Worm (Caenorhabditis elegans): ENCODE results near the gene srw-139.

Gene srw-139

ce11 chrV:2943859-2944258 is 41.4 kb downstream of the srw-139 start, which contains the start of gene srw-137:
srw-137 (minus strand) TSS chrV:2943959.
- TF ChIP-seq mec-3 (tag; optimal IDR thresholded peaks at IDR 0.05; ENCODE audit: borderline replicate concordance) (no peak), ceh-34 (tag; optimal IDR thresholded peaks at IDR 0.05) (no peak), nhr-11 (tag; optimal IDR thresholded peaks at IDR 0.05) (no peak), tbx-7 (tag; optimal IDR thresholded peaks at IDR 0.05) (no peak), pag-3 (tag; optimal IDR thresholded peaks at IDR 0.05; ENCODE audit: borderline replicate concordance) (no peak), ceh-18 (tag; optimal IDR thresholded peaks at IDR 0.05) (no peak), unc-86 (tag; optimal IDR thresholded peaks at IDR 0.05) (no peak), nhr-232 (tag; optimal IDR thresholded peaks at IDR 0.05) (no peak), ceh-6 (GFP tag; optimal IDR thresholded peaks at IDR 0.05) (no peak), ama-1 (optimal IDR thresholded peaks at IDR 0.05) (no peak), pax-1 (tag; optimal IDR thresholded peaks at IDR 0.05) (no peak), K02D7.2 (tag; optimal IDR thresholded peaks at IDR 0.05) (no peak), ttx-3 (tag; optimal IDR thresholded peaks at IDR 0.05) (no peak), ceh-45 (GFP tag; IDR thresholded peaks at IDR 0.05) (no peak), sox-4 (tag; optimal IDR thresholded peaks at IDR 0.05) (no peak), madf-2 (tag; optimal IDR thresholded peaks at IDR 0.05) (no peak), lim-6 (tag; optimal IDR thresholded peaks at IDR 0.05) (no peak), fkh-10 (GFP tag; optimal IDR thresholded peaks at IDR 0.05) (no peak), dmd-4 (tag; optimal IDR thresholded peaks at IDR 0.05; ENCODE audit: borderline replicate concordance) (no peak)

ce11 chrV:2942247-2942646 is 43.0 kb downstream of the srw-139 start:
- TF ChIP-seq lim-6 (tag; optimal IDR thresholded peaks at IDR 0.05) (no peak), ceh-22 (tag; optimal IDR thresholded peaks at IDR 0.05) (no peak), eyg-1 (tag; optimal IDR thresholded peaks at IDR 0.05) (no peak), madf-2 (tag; optimal IDR thresholded peaks at IDR 0.05) (no peak), unc-86 (tag; optimal IDR thresholded peaks at IDR 0.05) (no peak), ceh-14 (tag; optimal IDR thresholded peaks at IDR 0.05) (no peak), mec-3 (tag; optimal IDR thresholded peaks at IDR 0.05; ENCODE audit: borderline replicate concordance) (no peak), nhr-232 (tag; optimal IDR thresholded peaks at IDR 0.05) (no peak), Y22D7AL.16 (tag; optimal IDR thresholded peaks at IDR 0.05) (no peak), odd-2 (tag; optimal IDR thresholded peaks at IDR 0.05) (no peak), dmd-4 (tag; optimal IDR thresholded peaks at IDR 0.05; ENCODE audit: borderline replicate concordance) (no peak), pros-1 (tag; optimal IDR thresholded peaks at IDR 0.05) (no peak), ceh-48 (tag; optimal IDR thresholded peaks at IDR 0.05) (no peak)

DNA sequence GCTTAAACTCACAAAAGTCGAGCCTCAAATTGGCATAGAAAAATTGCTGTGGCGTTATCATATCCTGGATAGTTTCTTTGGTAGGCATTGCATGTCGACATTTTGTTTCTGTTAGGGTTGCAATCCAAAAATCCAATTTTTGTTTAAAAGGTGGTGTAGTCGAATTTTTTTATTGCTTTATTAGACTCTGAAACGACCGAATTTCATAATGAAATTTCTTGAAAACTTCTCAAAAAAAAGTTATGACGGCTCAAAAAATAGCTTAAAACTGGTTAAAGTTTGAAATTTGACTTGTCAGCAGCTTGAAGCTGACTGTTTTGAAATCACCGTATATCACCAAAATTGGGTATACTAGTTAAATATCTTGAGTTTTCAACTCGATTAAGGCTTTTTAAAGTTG is 43.8 kb downstream of the srw-139 start, which contains the start of gene srw-143:
srw-143 (minus strand) TSS at position 101 of the 400 bp plus-strand sequence.
- TF ChIP-seq ceh-34 (tag; optimal IDR thresholded peaks at IDR 0.05) (no peak), hlh-15 (tag; optimal IDR thresholded peaks at IDR 0.05) (no peak), zip-5 (tag; optimal IDR thresholded peaks at IDR 0.05) (no peak), elt-2 (tag; optimal IDR thresholded peaks at IDR 0.05) (no peak), madf-2 (tag; optimal IDR thresholded peaks at IDR 0.05) (no peak), K02D7.2 (tag; optimal IDR thresholded peaks at IDR 0.05) (no peak), unc-42 (tag; optimal IDR thresholded peaks at IDR 0.05) (no peak), ceh-45 (GFP tag; IDR thresholded peaks at IDR 0.05) (no peak), sdc-2 (tag; optimal IDR thresholded peaks at IDR 0.05) (no peak), dmd-4 (tag; optimal IDR thresholded peaks at IDR 0.05; ENCODE audit: borderline replicate concordance) (no peak), unc-86 (tag; optimal IDR thresholded peaks at IDR 0.05) (no peak), ahr-1 (tag; optimal IDR thresholded peaks at IDR 0.05) (no peak), ceh-14 (tag; optimal IDR thresholded peaks at IDR 0.05) (no peak), mec-3 (tag; optimal IDR thresholded peaks at IDR 0.05; ENCODE audit: borderline replicate concordance) (no peak), F13H6.1 (tag; optimal IDR thresholded peaks at IDR 0.05) (no peak), nfya-1 (tag; optimal IDR thresholded peaks at IDR 0.05) (no peak), nhr-232 (tag; optimal IDR thresholded peaks at IDR 0.05) (no peak), ttx-3 (tag; optimal IDR thresholded peaks at IDR 0.05) (no peak), ceh-18 (tag; optimal IDR thresholded peaks at IDR 0.05) (no peak), pros-1 (tag; optimal IDR thresholded peaks at IDR 0.05) (no peak)

ce11 chrV:2938497-2938896 is 46.7 kb downstream of the srw-139 start, which contains the start of gene srw-141:
srw-141 (minus strand) TSS chrV:2938597.
- TF ChIP-seq tbx-7 (tag; optimal IDR thresholded peaks at IDR 0.05) (no peak), nhr-11 (tag; optimal IDR thresholded peaks at IDR 0.05) (no peak), fkh-10 (GFP tag; optimal IDR thresholded peaks at IDR 0.05) (no peak), lin-11 (tag; optimal IDR thresholded peaks at IDR 0.05) (no peak), npax-4 (tag; optimal IDR thresholded peaks at IDR 0.05) (no peak), fax-1 (tag; optimal IDR thresholded peaks at IDR 0.05) (no peak), elt-4 (tag; optimal IDR thresholded peaks at IDR 0.05) (no peak), unc-86 (tag; optimal IDR thresholded peaks at IDR 0.05) (no peak), lim-6 (tag; optimal IDR thresholded peaks at IDR 0.05) (no peak), pha-4 (tag; optimal IDR thresholded peaks at IDR 0.05) (no peak), mec-3 (tag; optimal IDR thresholded peaks at IDR 0.05; ENCODE audit: borderline replicate concordance) (no peak), pax-1 (tag; optimal IDR thresholded peaks at IDR 0.05) (no peak), unc-42 (tag; optimal IDR thresholded peaks at IDR 0.05) (no peak), odd-2 (tag; optimal IDR thresholded peaks at IDR 0.05) (no peak), hlh-30 (tag; optimal IDR thresholded peaks at IDR 0.05; ENCODE audit: insufficient read depth) (no peak), ceh-45 (GFP tag; IDR thresholded peaks at IDR 0.05) (no peak), ztf-16 (tag; optimal IDR thresholded peaks at IDR 0.05) (no peak), elt-2 (tag; optimal IDR thresholded peaks at IDR 0.05) (no peak), che-1 (tag; optimal IDR thresholded peaks at IDR 0.05) (no peak)

Measured in whole organism, late embryonic.